Fruit fly (Drosophila melanogaster): Measurements from ENCODE around the gene Npc2c.

Gene Npc2c

DNA sequence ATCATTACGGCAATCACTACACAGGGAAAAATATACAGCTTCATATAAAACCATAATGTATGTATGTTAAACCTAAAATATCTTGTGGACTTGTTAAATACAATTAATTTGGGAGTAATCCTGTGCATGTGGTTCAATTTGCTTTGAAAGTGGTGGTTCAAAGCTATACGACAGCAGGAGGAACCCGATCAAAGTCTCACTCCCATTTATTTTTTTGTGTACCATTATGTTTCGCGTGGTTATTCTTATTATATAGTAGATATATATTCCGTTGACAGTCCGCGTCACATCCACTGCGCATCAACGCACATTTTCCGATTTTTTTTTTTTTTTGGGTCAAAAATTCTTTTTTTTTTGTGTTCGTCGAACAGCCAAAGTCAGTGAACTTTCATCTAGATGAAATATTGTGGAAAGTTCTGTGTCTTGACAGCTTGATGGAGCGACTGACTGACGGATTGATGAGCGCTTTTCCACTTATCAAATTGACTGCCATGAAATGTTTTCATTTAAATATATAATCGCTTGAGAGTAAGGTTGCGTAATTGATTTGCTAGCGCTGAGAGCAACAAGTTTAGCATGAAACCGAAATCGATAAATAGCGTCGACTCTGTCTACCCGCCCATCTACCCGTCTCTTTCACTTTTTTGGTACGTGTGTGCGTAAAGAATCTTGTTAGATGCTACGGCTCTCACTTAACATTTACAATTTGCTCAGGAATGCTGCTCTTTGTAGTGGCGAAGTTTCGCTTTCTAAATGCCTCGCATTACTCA is 26.9 kb upstream of the Npc2c start (continued):
- TF ChIP-seq stc (GFP tag; IDR thresholded peaks at IDR 0.05), result no peak
- no peak for TF ChIP-seq Bgb (GFP tag; IDR thresholded peaks at IDR 0.05; ENCODE audit: partially characterized antibody)
- no peak for TF ChIP-seq CG10565 (GFP tag; optimal IDR thresholded peaks at IDR 0.05)
- TF ChIP-seq esg (GFP tag; conservative IDR thresholded peaks at IDR 0.05), result no peak
- TF ChIP-seq Doc3 (GFP tag; IDR thresholded peaks at IDR 0.05; ENCODE audit: partially characterized antibody), result no peak
- TF ChIP-seq CG11504 (tag; optimal IDR thresholded peaks at IDR 0.05), result peak; percentile 30
- TF ChIP-seq Usf (GFP tag; optimal IDR thresholded peaks at IDR 0.05), result no peak
- no peak for TF ChIP-seq grn (GFP tag; optimal IDR thresholded peaks at IDR 0.05)
- no peak for TF ChIP-seq jumu (GFP tag; optimal IDR thresholded peaks at IDR 0.05)
- no peak for TF ChIP-seq ab (GFP tag; optimal IDR thresholded peaks at IDR 0.05)
- TF ChIP-seq zfh2 (GFP tag; optimal IDR thresholded peaks at IDR 0.05), result no peak
- TF ChIP-seq pfk (GFP tag; optimal IDR thresholded peaks at IDR 0.05), result no peak
- TF ChIP-seq CoRest (tag; optimal IDR thresholded peaks at IDR 0.05), result peak; percentile 23
- no peak for TF ChIP-seq NC2β (GFP tag; optimal IDR thresholded peaks at IDR 0.05)
- no peak for TF ChIP-seq Gug (GFP tag; IDR thresholded peaks at IDR 0.05)
- no peak for TF ChIP-seq usp (GFP tag; optimal IDR thresholded peaks at IDR 0.05)
- TF ChIP-seq CG17328 (GFP tag; IDR thresholded peaks at IDR 0.05), result no peak
- TF ChIP-seq ken (GFP tag; IDR thresholded peaks at IDR 0.05), result no peak
- no peak for TF ChIP-seq CG30020 (tag; optimal IDR thresholded peaks at IDR 0.05)
- no peak for TF ChIP-seq Oaz (GFP tag; IDR thresholded peaks at IDR 0.05)
- TF ChIP-seq Jarid2 (GFP tag; optimal IDR thresholded peaks at IDR 0.05), result no peak
- TF ChIP-seq gt (GFP tag; IDR thresholded peaks at IDR 0.05), result no peak
- no peak for TF ChIP-seq Spps (tag; optimal IDR thresholded peaks at IDR 0.05)
- TF ChIP-seq ro (GFP tag; IDR thresholded peaks at IDR 0.05), result no peak
- no peak; the same call in 2 of the 3 replicates for TF ChIP-seq row (GFP tag; IDR thresholded peaks at IDR 0.05)
- TF ChIP-seq CG14014 (GFP tag; IDR thresholded peaks at IDR 0.05), result no peak
- no peak for TF ChIP-seq mld (GFP tag; IDR thresholded peaks at IDR 0.05; ENCODE audit: partially characterized antibody)
- no peak for TF ChIP-seq her (GFP tag; optimal IDR thresholded peaks at IDR 0.05)
- no peak for TF ChIP-seq tup (GFP tag; optimal IDR thresholded peaks at IDR 0.05)
- no peak; the same call in 1 of the 2 replicates for TF ChIP-seq Awh (GFP tag; IDR thresholded peaks at IDR 0.05)
- TF ChIP-seq bsh (GFP tag; optimal IDR thresholded peaks at IDR 0.05), result peak in 1 of 2 experiments; percentile 17
- no peak for TF ChIP-seq Side (GFP tag; optimal IDR thresholded peaks at IDR 0.05)
- TF ChIP-seq cas (GFP tag; IDR thresholded peaks at IDR 0.05), result no peak
- TF ChIP-seq kah (GFP tag; optimal IDR thresholded peaks at IDR 0.05), result no peak
- TF ChIP-seq toy (GFP tag; IDR thresholded peaks at IDR 0.05), result no peak
- TF ChIP-seq CG15269 (tag; optimal IDR thresholded peaks at IDR 0.05), result peak; percentile 12
- TF ChIP-seq CG8359 (GFP tag; optimal IDR thresholded peaks at IDR 0.05; ENCODE audit: borderline replicate concordance), result no peak
- peak; percentile 1 for TF ChIP-seq CG15601 (tag; optimal IDR thresholded peaks at IDR 0.05)
- TF ChIP-seq pita (GFP tag; optimal IDR thresholded peaks at IDR 0.05), result no peak
- TF ChIP-seq CG2129 (GFP tag; IDR thresholded peaks at IDR 0.05; ENCODE audit: partially characterized antibody), result no peak
- TF ChIP-seq exex (tag; optimal IDR thresholded peaks at IDR 0.05), result no peak
- peak; percentile 13 for TF ChIP-seq CG17385 (GFP tag; optimal IDR thresholded peaks at IDR 0.05)
- TF ChIP-seq gsb (GFP tag; IDR thresholded peaks at IDR 0.05), result no peak
- no peak for TF ChIP-seq HmgZ (tag; optimal IDR thresholded peaks at IDR 0.05)
- no peak for TF ChIP-seq CG16779 (GFP tag; IDR thresholded peaks at IDR 0.05)
- no peak for TF ChIP-seq ara (GFP tag; IDR thresholded peaks at IDR 0.05)
- no peak for TF ChIP-seq pum (GFP tag; optimal IDR thresholded peaks at IDR 0.05)
- no peak for TF ChIP-seq CG7745 (tag; optimal IDR thresholded peaks at IDR 0.05)
- no peak for TF ChIP-seq Bdp1 (GFP tag; optimal IDR thresholded peaks at IDR 0.05)
- TF ChIP-seq CG11723 (GFP tag; optimal IDR thresholded peaks at IDR 0.05), result no peak

Data from whole organism, embryonic.